Worm (Caenorhabditis elegans) whole organism, young adult: ENCODE measurements around the gene F55A11.11.

ENCODE experiments used
- B0019.2 ChIP-seq: fragments of 200-800 bp; sonication (Bioruptor generic); conservative IDR thresholded peaks from 2 replicates; pipeline ENCODE4 v1.3.6; 2022; ENCODE audit warnings: missing genetic modification reagents, missing genetic modification characterization, missing compliant biosample characterization
- B0336.3 ChIP-seq: fragments of 200-800 bp; sonication (Bioruptor generic); IDR thresholded peaks from 2 replicates; pipeline ENCODE4 v1.3.6; 2022; ENCODE audit warnings: missing genetic modification characterization, missing compliant biosample characterization
- C17E4.6 ChIP-seq: fragments of 200-800 bp; sonication (Bioruptor generic); IDR thresholded peaks from 2 replicates; pipeline ENCODE4 v1.3.6; 2022; ENCODE audit warnings: missing genetic modification reagents, missing genetic modification characterization, missing compliant biosample characterization
- F33H1.4 ChIP-seq: fragments of 200-800 bp; sonication (Bioruptor generic); IDR thresholded peaks from 2 replicates; pipeline ENCODE4 v1.3.6; 2022; ENCODE audit warnings: missing genetic modification reagents, missing genetic modification characterization, missing compliant biosample characterization
- F39B2.1 ChIP-seq: fragments of 200-800 bp; sonication (Bioruptor generic); IDR thresholded peaks from 2 replicates; pipeline ENCODE4 v1.3.6; 2022; ENCODE audit warnings: missing genetic modification reagents, missing genetic modification characterization, missing compliant biosample characterization
- Y53F4B.3 ChIP-seq: fragments of 200-800 bp; sonication (Bioruptor generic); IDR thresholded peaks from 2 replicates; pipeline ENCODE4 v1.3.6; 2022; ENCODE audit warnings: missing genetic modification reagents, missing genetic modification characterization, missing compliant biosample characterization
- Y67H2A.10 ChIP-seq: fragments of 200-800 bp; sonication (Bioruptor generic); conservative IDR thresholded peaks from 2 replicates; pipeline ENCODE4 v1.3.6; 2022; ENCODE audit warnings: missing genetic modification reagents, missing genetic modification characterization, missing compliant biosample characterization
- Y95B8A.8 ChIP-seq: fragments of 200-800 bp; sonication (Bioruptor generic); IDR thresholded peaks from 2 replicates; pipeline ENCODE4 v1.3.6; 2022; ENCODE audit warnings: missing genetic modification reagents, missing genetic modification characterization, missing compliant biosample characterization
- bed-1 ChIP-seq: fragments of 200-800 bp; sonication (Bioruptor generic); IDR thresholded peaks from 2 replicates; pipeline ENCODE4 v1.3.6; 2022; ENCODE audit warnings: missing genetic modification reagents, missing genetic modification characterization, missing compliant biosample characterization
- cebp-2 ChIP-seq: fragments of 200-800 bp; sonication (Bioruptor generic); IDR thresholded peaks from 2 replicates; pipeline ENCODE4 v1.3.6; 2022; ENCODE audit warnings: missing genetic modification characterization, missing compliant biosample characterization
- ceh-27 ChIP-seq: fragments of 200-800 bp; sonication (Bioruptor generic); optimal IDR thresholded peaks from 2 replicates; lab custom pipeline; 2018; ENCODE audit warnings: mild to moderate bottlenecking, missing genetic modification characterization, moderate library complexity, missing compliant biosample characterization
- ceh-91 ChIP-seq: fragments of 200-800 bp; sonication (Bioruptor generic); IDR thresholded peaks from 2 replicates; pipeline ENCODE4 v1.3.6; 2022; ENCODE audit warnings: missing genetic modification reagents, missing genetic modification characterization, missing compliant biosample characterization
- die-1 ChIP-seq: sonication (generic microtip); optimal IDR thresholded peaks from 2 replicates; lab custom pipeline; 2016; ENCODE audit warnings: missing genotype, mild to moderate bottlenecking, missing genetic modification characterization, missing compliant biosample characterization
- efl-1 ChIP-seq: fragments of 150-350 bp; optimal IDR thresholded peaks from 2 replicates; lab custom pipeline; 2014; ENCODE audit warnings: missing biosample characterization, missing genetic modification reagents, missing genetic modification characterization
- egrh-3 ChIP-seq: fragments of 200-800 bp; sonication (Bioruptor generic); IDR thresholded peaks from 2 replicates; pipeline ENCODE4 v1.3.6; 2022; ENCODE audit warnings: missing genetic modification reagents, missing genetic modification characterization, missing compliant biosample characterization
- fkh-3 ChIP-seq: sonication (generic microtip); optimal IDR thresholded peaks from 2 replicates; lab custom pipeline; 2016; ENCODE audit warnings: mild to moderate bottlenecking, missing genetic modification characterization, missing compliant biosample characterization
- him-1 ChIP-seq: sonication (generic microtip); optimal IDR thresholded peaks from 2 replicates; lab custom pipeline; 2016; ENCODE audit warnings: missing genotype, missing genetic modification reagents, missing genetic modification characterization, missing compliant biosample characterization
- hlh-26 ChIP-seq: fragments of 200-800 bp; sonication (Bioruptor generic); conservative IDR thresholded peaks from 2 replicates; pipeline ENCODE4 v1.3.6; 2022; ENCODE audit warnings: missing genetic modification reagents, missing genetic modification characterization, missing compliant biosample characterization
- hsf-1 ChIP-seq: fragments of 200-800 bp; sonication (Bioruptor generic); IDR thresholded peaks from 2 replicates; pipeline ENCODE4 v1.3.6; 2022; ENCODE audit warnings: missing genetic modification reagents, missing genetic modification characterization, missing compliant biosample characterization
- lag-1 ChIP-seq: fragments of 200-800 bp; sonication (Bioruptor generic); IDR thresholded peaks from 2 replicates; pipeline ENCODE4 v1.3.6; 2022; ENCODE audit warnings: missing genetic modification reagents, missing genetic modification characterization, missing compliant biosample characterization
- lsy-27 ChIP-seq: sonication (generic microtip); optimal IDR thresholded peaks from 2 replicates; lab custom pipeline; 2017; ENCODE audit warnings: missing genetic modification characterization, mild to moderate bottlenecking, missing compliant biosample characterization, antibody characterized with exemption, missing genotype, borderline replicate concordance; ENCODE audit not compliant: insufficient read depth
- madf-6 ChIP-seq: fragments of 200-800 bp; sonication (Bioruptor generic); IDR thresholded peaks from 2 replicates; pipeline ENCODE4 v1.3.6; 2022; ENCODE audit warnings: missing genetic modification reagents, missing genetic modification characterization, missing compliant biosample characterization
- madf-8 ChIP-seq: fragments of 200-800 bp; sonication (Bioruptor generic); conservative IDR thresholded peaks from 2 replicates; pipeline ENCODE4 v1.3.6; 2022; ENCODE audit warnings: missing genetic modification reagents, missing genetic modification characterization, missing compliant biosample characterization
- mcd-1 ChIP-seq: fragments of 200-800 bp; sonication (Bioruptor generic); IDR thresholded peaks from 2 replicates; pipeline ENCODE4 v1.3.6; 2022; ENCODE audit warnings: missing genetic modification reagents, missing genetic modification characterization, missing compliant biosample characterization
- mes-4 ChIP-seq: sonication (generic microtip); optimal IDR thresholded peaks from 2 replicates; lab custom pipeline; 2016; ENCODE audit warnings: missing genotype, missing genetic modification characterization, missing compliant biosample characterization
- nfya-2 ChIP-seq: fragments of 200-800 bp; sonication (Bioruptor generic); IDR thresholded peaks from 2 replicates; pipeline ENCODE4 v1.3.6; 2022; ENCODE audit warnings: missing genetic modification reagents, missing genetic modification characterization, missing compliant biosample characterization
- nhr-179 ChIP-seq: sonication (generic microtip); optimal IDR thresholded peaks from 2 replicates; lab custom pipeline; 2016; ENCODE audit warnings: mild to moderate bottlenecking, missing genetic modification characterization, missing compliant biosample characterization
- nhr-27 ChIP-seq: fragments of 200-800 bp; sonication (Bioruptor generic); optimal IDR thresholded peaks from 2 replicates; lab custom pipeline; 2018; ENCODE audit warnings: mild to moderate bottlenecking, missing genetic modification characterization, moderate library complexity, missing compliant biosample characterization
- nhr-80 ChIP-seq: sonication (generic microtip); optimal IDR thresholded peaks from 2 replicates; lab custom pipeline; 2016; ENCODE audit warnings: missing genetic modification characterization, missing compliant biosample characterization
- nhr-90 ChIP-seq: sonication (generic microtip); optimal IDR thresholded peaks from 2 replicates; lab custom pipeline; 2016; ENCODE audit warnings: missing genotype, mild to moderate bottlenecking, missing genetic modification characterization, missing compliant biosample characterization
- rcor-1 ChIP-seq: fragments of 200-800 bp; sonication (Bioruptor generic); IDR thresholded peaks from 2 replicates; pipeline ENCODE4 v1.3.6; 2022; ENCODE audit warnings: missing genetic modification reagents, missing genetic modification characterization, missing compliant biosample characterization
- rpc-1 ChIP-seq, 2 experiments: fragments of 150-350 bp in 1 of 2; sonication (generic microtip) in 1 of 2; optimal IDR thresholded peaks; 2 replicates each; lab custom pipeline; 2014 to 2018; ENCODE audit warnings: missing biosample characterization in 1 of 2, missing genetic modification characterization in 1 of 2, missing genetic modification reagents in 1 of 2, missing genotype in 1 of 2
- sdz-38 ChIP-seq: sonication (generic microtip); optimal IDR thresholded peaks from 2 replicates; lab custom pipeline; 2016; ENCODE audit warnings: missing genotype, missing genetic modification characterization, missing compliant biosample characterization
- snpc-1.1 ChIP-seq: sonication (generic microtip); optimal IDR thresholded peaks from 2 replicates; lab custom pipeline; 2017; ENCODE audit warnings: missing genetic modification characterization, mild to moderate bottlenecking, missing compliant biosample characterization, antibody characterized with exemption, moderate library complexity, missing genotype, missing genetic modification reagents; ENCODE audit not compliant: insufficient read depth
- snpc-3.4 ChIP-seq: sonication (generic microtip); optimal IDR thresholded peaks from 2 replicates; lab custom pipeline; 2017; ENCODE audit warnings: missing genetic modification characterization, mild to moderate bottlenecking, missing compliant biosample characterization, antibody characterized with exemption, moderate library complexity, missing genotype, missing genetic modification reagents
- somi-1 ChIP-seq: fragments of 200-800 bp; sonication (Bioruptor generic); optimal IDR thresholded peaks from 2 replicates; lab custom pipeline; 2018; ENCODE audit warnings: mild to moderate bottlenecking, missing genetic modification characterization, missing compliant biosample characterization
- tbp1 ChIP-seq: fragments of 200-800 bp; sonication (Bioruptor generic); optimal IDR thresholded peaks from 2 replicates; lab custom pipeline; 2018; ENCODE audit warnings: mild to moderate bottlenecking, missing genetic modification characterization, missing compliant biosample characterization
- unc-130 ChIP-seq: sonication (generic microtip); optimal IDR thresholded peaks from 2 replicates; lab custom pipeline; 2016; ENCODE audit warnings: missing genetic modification reagents, missing genetic modification characterization, missing compliant biosample characterization
- xnd-1 ChIP-seq: sonication (generic microtip); optimal IDR thresholded peaks from 2 replicates; lab custom pipeline; 2016; ENCODE audit warnings: missing genotype, missing genetic modification reagents, missing genetic modification characterization, missing compliant biosample characterization
- zfh-2 ChIP-seq: fragments of 200-800 bp; sonication (Bioruptor generic); conservative IDR thresholded peaks from 2 replicates; pipeline ENCODE4 v1.3.6; 2022; ENCODE audit warnings: missing genetic modification reagents, missing genetic modification characterization, missing compliant biosample characterization
- ztf-22 ChIP-seq: fragments of 200-800 bp; sonication (Bioruptor generic); optimal IDR thresholded peaks from 2 replicates; lab custom pipeline; 2018; ENCODE audit warnings: mild to moderate bottlenecking, missing genetic modification characterization, moderate library complexity, missing compliant biosample characterization
- ztf-3 ChIP-seq: fragments of 200-800 bp; sonication (Bioruptor generic); optimal IDR thresholded peaks from 2 replicates; lab custom pipeline; 2018; ENCODE audit warnings: mild to moderate bottlenecking, missing genetic modification characterization, missing compliant biosample characterization

F55A11.11 gene

DNA sequence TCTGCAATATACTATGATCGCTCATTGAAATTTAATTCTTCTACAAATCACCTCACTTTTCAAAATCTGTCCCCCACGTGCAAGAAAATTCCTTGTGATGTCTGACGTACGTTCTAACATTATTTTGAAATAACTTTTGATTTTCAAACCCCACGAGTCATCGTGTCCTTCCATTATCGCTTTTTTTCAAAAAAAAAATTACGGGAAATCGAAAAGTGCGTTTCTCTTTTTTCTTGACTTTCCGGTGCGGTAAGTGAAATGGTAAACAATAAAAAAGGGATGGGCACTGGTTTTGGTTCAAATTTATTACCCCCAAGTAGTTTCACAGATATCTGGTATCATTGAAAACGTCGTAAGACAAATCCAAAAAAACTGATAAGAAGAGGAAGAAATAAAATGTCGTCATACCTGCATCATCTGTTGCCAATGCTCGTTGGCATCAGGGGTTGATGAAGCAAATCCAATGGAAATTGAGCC is 20.6 kb downstream of the F55A11.11 start (continued):
- TF ChIP-seq ztf-22, result no peak
- TF ChIP-seq somi-1 (GFP tag; lab: Kevin White, UChicago), result peak; percentile 88
- TF ChIP-seq Y67H2A.10, result no peak
- TF ChIP-seq hsf-1, result no peak
- peak; percentile 24 for TF ChIP-seq die-1 (tag; lab: Kevin White, UChicago)
- peak; percentile 3 for TF ChIP-seq nhr-80 (tag; lab: Kevin White, UChicago)
- no peak for TF ChIP-seq nhr-179 (tag; lab: Kevin White, UChicago)

DNA sequence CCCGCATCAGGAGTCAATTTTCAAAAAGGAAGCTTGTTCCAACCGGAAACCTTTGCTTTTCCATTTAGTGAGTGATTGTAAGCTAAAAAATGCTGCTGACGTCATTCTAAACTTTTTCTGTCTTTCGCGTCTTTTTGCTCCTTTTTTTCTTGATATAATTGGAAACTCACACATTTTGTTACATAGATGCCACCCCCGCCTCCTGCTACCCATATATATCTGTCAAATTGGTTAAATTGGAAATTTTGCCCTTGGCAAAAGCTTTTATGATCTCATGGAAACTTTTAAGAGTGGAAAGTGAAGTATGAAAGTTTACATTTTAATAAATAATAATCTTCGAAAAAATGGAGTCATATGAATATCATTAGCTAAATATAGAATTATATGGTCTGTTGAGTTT is 27.0 kb downstream of the F55A11.11 start:
- TF ChIP-seq egrh-3 (GFP tag; lab: Robert Waterston, UW) (no peak), mcd-1 (no peak), mes-4 (tag; lab: Kevin White, UChicago) (no peak), cebp-2 (GFP tag; lab: Robert Waterston, UW) (no peak), ceh-27 (no peak), nfya-2 (GFP tag; lab: Robert Waterston, UW) (no peak), sdz-38 (tag; lab: Kevin White, UChicago) (no peak), unc-130 (no peak)

- TF ChIP-seq snpc-3.4 (tag; lab: Kevin White, UChicago) (no peak), snpc-1.1 (no peak), mcd-1 (no peak), F39B2.1 (no peak), fkh-3 (tag; lab: Kevin White, UChicago) (no peak), hlh-26 (GFP tag; lab: Robert Waterston, UW) (no peak), rcor-1 (GFP tag; lab: Robert Waterston, UW) (no peak)
Observed at ce11 chrV:11811921-11812320, 29.0 kb downstream of the F55A11.11 start, which contains the start of gene D2023.3. Gene D2023.3, minus strand, starts transcription at chrV:11812021.

DNA sequence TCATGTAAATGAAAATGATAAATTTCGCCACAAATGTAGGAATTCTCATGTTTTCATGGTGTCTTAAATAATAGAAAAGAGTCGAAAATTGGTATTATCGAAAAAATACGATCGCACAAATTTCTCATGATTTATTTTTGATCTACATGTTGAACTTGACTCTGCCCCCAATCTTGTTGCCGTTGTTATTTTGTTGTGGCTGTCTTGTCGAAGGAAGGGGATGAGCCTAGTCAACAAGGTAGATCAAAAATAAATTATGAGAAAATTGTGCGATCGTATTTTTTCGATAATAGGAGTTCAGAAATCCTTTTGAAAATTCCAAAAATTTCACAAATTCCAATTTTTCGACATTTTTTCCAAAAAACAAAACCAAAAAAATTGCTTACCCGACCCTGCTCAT is 32.6 kb downstream of the F55A11.11 start:
- TF ChIP-seq lag-1 (GFP tag; lab: Robert Waterston, UW), result no peak
- peak; percentile 82 for TF ChIP-seq madf-6
- TF ChIP-seq ceh-91 (GFP tag; lab: Robert Waterston, UW), result peak; percentile 39; the same call in 1 of the 2 replicates
- no peak for TF ChIP-seq nhr-90 (tag; lab: Kevin White, UChicago)
- peak; percentile 21 for TF ChIP-seq efl-1 (GFP tag; lab: Kevin White, UChicago)
- TF ChIP-seq Y53F4B.3 (GFP tag; lab: Robert Waterston, UW), result no peak
- peak; percentile 22; the same call in 1 of the 2 replicates for TF ChIP-seq egrh-3 (GFP tag; lab: Robert Waterston, UW)
- TF ChIP-seq Y95B8A.8 (GFP tag; lab: Robert Waterston, UW), result no peak
- TF ChIP-seq madf-8 (GFP tag; lab: Robert Waterston, UW), result peak; percentile 62

DNA sequence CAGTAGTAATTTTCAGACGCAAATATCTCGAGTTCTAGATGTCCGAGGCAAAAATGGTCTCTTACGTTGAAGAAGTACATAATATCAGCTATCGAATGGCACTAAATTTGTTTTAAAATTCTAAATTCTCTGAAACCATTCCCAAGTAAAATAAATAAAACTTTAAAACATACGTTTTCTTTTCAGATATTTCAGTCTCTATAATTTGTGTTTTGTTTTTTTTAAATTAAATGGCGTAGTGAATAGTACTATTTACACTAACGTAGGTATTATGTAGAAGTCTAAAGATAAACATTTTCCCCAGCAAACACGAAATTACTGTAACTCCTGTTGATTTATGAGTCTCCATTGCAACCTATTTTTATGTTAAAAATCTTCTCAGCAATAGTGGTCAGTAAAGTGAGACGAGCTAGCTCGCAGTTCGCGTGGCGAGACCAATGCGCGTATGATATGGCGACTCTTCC is 34.3 kb downstream of the F55A11.11 start:
- TF ChIP-seq zfh-2, result no peak
- TF ChIP-seq nhr-27 (tag; lab: Kevin White, UChicago), result no peak
- TF ChIP-seq lsy-27, result no peak
- TF ChIP-seq F33H1.4 (GFP tag; lab: Robert Waterston, UW), result no peak
- TF ChIP-seq C17E4.6 (GFP tag; lab: Robert Waterston, UW), result no peak
- TF ChIP-seq unc-130, result no peak
- no peak for TF ChIP-seq B0019.2 (GFP tag; lab: Robert Waterston, UW)
- no peak for TF ChIP-seq B0336.3
- TF ChIP-seq him-1 (tag; lab: Kevin White, UChicago), result no peak
- TF ChIP-seq xnd-1 (tag; lab: Kevin White, UChicago), result no peak
- TF ChIP-seq rpc-1 (optimal IDR thresholded peaks at IDR 0.05; lab: Kevin White, UChicago), result no peak
- TF ChIP-seq rpc-1 (tag; optimal IDR thresholded peaks at IDR 0.05; lab: Kevin White, UChicago), result no peak
- TF ChIP-seq ztf-3 (GFP tag; lab: Kevin White, UChicago), result no peak
- TF ChIP-seq mes-4 (tag; lab: Kevin White, UChicago), result no peak
- no peak for TF ChIP-seq snpc-3.4 (tag; lab: Kevin White, UChicago)
- no peak for TF ChIP-seq bed-1 (GFP tag; lab: Robert Waterston, UW)
- no peak for TF ChIP-seq tbp1 (GFP tag; lab: Kevin White, UChicago)
